Worm (Caenorhabditis elegans): Measurements from ENCODE around the gene T27D12.6.

The T27D12.6 gene

DNA sequence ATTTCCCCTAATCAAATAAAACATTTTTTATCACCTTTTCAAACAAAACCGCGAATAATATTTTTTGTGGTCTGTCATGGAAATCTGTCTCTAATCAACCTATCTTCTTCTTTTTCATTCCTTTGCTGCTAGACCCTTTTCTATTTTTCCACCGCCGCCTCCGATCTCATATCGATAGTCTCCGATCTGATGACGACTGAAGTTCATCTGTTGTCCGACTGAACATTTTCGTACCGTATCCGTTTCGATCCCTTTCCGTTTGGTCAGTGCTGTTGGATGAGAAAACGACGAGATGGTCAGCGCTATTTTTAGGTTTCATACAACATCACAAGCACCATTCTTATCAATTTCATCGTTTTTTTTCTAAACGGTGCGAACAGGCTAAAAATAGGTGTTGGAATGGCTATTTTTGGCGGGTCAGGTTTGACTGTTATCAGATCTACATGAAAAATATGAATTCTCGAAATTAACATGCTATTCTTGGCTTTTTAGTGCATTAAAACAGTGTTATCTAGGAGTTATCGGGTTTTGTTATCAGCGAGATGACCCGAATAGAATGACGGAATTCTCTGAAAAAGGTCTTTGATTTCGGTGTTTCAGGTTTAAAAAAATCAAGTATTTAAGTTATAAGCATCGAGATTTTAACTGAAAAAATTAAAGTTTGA is 1.4 kb downstream of the T27D12.6 start (continued):
- TF ChIP-seq nhr-129 (tag; optimal IDR thresholded peaks at IDR 0.05) (peak; percentile 14), sma-9 (GFP tag; optimal IDR thresholded peaks at IDR 0.05) (peak; percentile 94), sma-9 (tag; optimal IDR thresholded peaks at IDR 0.05) (peak; percentile 35), gmeb-1 (tag; optimal IDR thresholded peaks at IDR 0.05) (no peak), elt-3 (tag; optimal IDR thresholded peaks at IDR 0.05) (no peak), ceh-82 (tag; optimal IDR thresholded peaks at IDR 0.05) (no peak), unc-55 (GFP tag; optimal IDR thresholded peaks at IDR 0.05) (no peak), lin-13 (GFP tag; optimal IDR thresholded peaks at IDR 0.05) (no peak), R02D3.7 (tag; optimal IDR thresholded peaks at IDR 0.05) (no peak), mab-5 (tag; optimal IDR thresholded peaks at IDR 0.05) (no peak), unc-62 (GFP tag; optimal IDR thresholded peaks at IDR 0.05) (no peak), unc-39 (tag; optimal IDR thresholded peaks at IDR 0.05) (no peak), ztf-4 (tag; optimal IDR thresholded peaks at IDR 0.05) (no peak), nhr-25 (tag; optimal IDR thresholded peaks at IDR 0.05) (peak; percentile 20), C34F6.9 (tag; optimal IDR thresholded peaks at IDR 0.05) (no peak), nhr-6 (tag; optimal IDR thresholded peaks at IDR 0.05) (no peak), skn-1 (tag; optimal IDR thresholded peaks at IDR 0.05) (no peak), nhr-21 (tag; optimal IDR thresholded peaks at IDR 0.05) (peak; percentile 78), ztf-11 (tag; optimal IDR thresholded peaks at IDR 0.05) (no peak), ama-1 (optimal IDR thresholded peaks at IDR 0.05) (no peak), sma-3 (GFP tag; optimal IDR thresholded peaks at IDR 0.05) (peak; percentile 46), crh-2 (tag; optimal IDR thresholded peaks at IDR 0.05) (peak; percentile 14), nhr-12 (tag; optimal IDR thresholded peaks at IDR 0.05) (no peak), ceh-16 (tag; optimal IDR thresholded peaks at IDR 0.05) (no peak), aly-2 (tag; optimal IDR thresholded peaks at IDR 0.05) (no peak), snpc-4 (tag; optimal IDR thresholded peaks at IDR 0.05) (no peak)

- TF ChIP-seq elt-3 (tag; optimal IDR thresholded peaks at IDR 0.05): no peak
- no peak for TF ChIP-seq alr-1 (tag; optimal IDR thresholded peaks at IDR 0.05)
- peak; percentile 77 for TF ChIP-seq nhr-25 (tag; optimal IDR thresholded peaks at IDR 0.05)
- no peak for TF ChIP-seq lin-39 (tag; optimal IDR thresholded peaks at IDR 0.05)
- TF ChIP-seq egl-27 (tag; optimal IDR thresholded peaks at IDR 0.05): peak; percentile 24
- TF ChIP-seq nhr-10 (tag; optimal IDR thresholded peaks at IDR 0.05): no peak
- no peak for TF ChIP-seq lsy-2 (tag; optimal IDR thresholded peaks at IDR 0.05)
- TF ChIP-seq blmp-1 (tag; optimal IDR thresholded peaks at IDR 0.05; ENCODE audit: insufficient read depth): peak; percentile 5
- no peak for TF ChIP-seq lin-13 (GFP tag; optimal IDR thresholded peaks at IDR 0.05)
- TF ChIP-seq ztf-11 (tag; optimal IDR thresholded peaks at IDR 0.05): no peak
- no peak for TF ChIP-seq sem-4 (tag; optimal IDR thresholded peaks at IDR 0.05)
- TF ChIP-seq nhr-23 (tag; optimal IDR thresholded peaks at IDR 0.05): no peak
- TF ChIP-seq nhr-21 (tag; optimal IDR thresholded peaks at IDR 0.05): peak; percentile 79
- TF ChIP-seq nhr-129 (tag; optimal IDR thresholded peaks at IDR 0.05): no peak
- TF ChIP-seq mbf-1 (tag; optimal IDR thresholded peaks at IDR 0.05): no peak
- no peak for TF ChIP-seq ztf-1 (GFP tag; conservative IDR thresholded peaks at IDR 0.05)
- TF ChIP-seq peb-1 (tag; optimal IDR thresholded peaks at IDR 0.05): no peak
- TF ChIP-seq sma-9 (GFP tag; optimal IDR thresholded peaks at IDR 0.05): peak; percentile 95
- TF ChIP-seq sma-9 (tag; optimal IDR thresholded peaks at IDR 0.05): no peak
- peak in 1 of 2 experiments; percentile 16 for TF ChIP-seq mdl-1 (tag; optimal IDR thresholded peaks at IDR 0.05)
- TF ChIP-seq lin-11 (tag; optimal IDR thresholded peaks at IDR 0.05): no peak
- no peak for TF ChIP-seq C34F6.9 (tag; optimal IDR thresholded peaks at IDR 0.05)
- TF ChIP-seq Y55F3AM.14 (GFP tag; optimal IDR thresholded peaks at IDR 0.05): no peak
- no peak for TF ChIP-seq ceh-82 (tag; optimal IDR thresholded peaks at IDR 0.05)
- no peak for TF ChIP-seq unc-39 (tag; optimal IDR thresholded peaks at IDR 0.05)
- no peak for TF ChIP-seq crh-2 (tag; optimal IDR thresholded peaks at IDR 0.05)
- TF ChIP-seq sma-3 (GFP tag; optimal IDR thresholded peaks at IDR 0.05): peak; percentile 66
Observed at ce11 chrII:11838353-11838752, 3.0 kb downstream of the T27D12.6 start.

ce11 chrII:11839116-11839515 is 3.8 kb downstream of the T27D12.6 start:
- TF ChIP-seq nhr-25 (tag; optimal IDR thresholded peaks at IDR 0.05): peak; percentile 53
- peak; percentile 46 for TF ChIP-seq sma-9 (GFP tag; optimal IDR thresholded peaks at IDR 0.05)
- no peak for TF ChIP-seq sma-9 (tag; optimal IDR thresholded peaks at IDR 0.05)
- no peak for TF ChIP-seq ceh-82 (tag; optimal IDR thresholded peaks at IDR 0.05)
- TF ChIP-seq skn-1 (tag; optimal IDR thresholded peaks at IDR 0.05): no peak
